Fruit fly (Drosophila melanogaster) whole organism, embryonic: ENCODE results near the gene CG4133.
A peak's percentile ranks its signal among the peaks of the same experiment; 100 is the strongest.

ENCODE experiments used
- CG10274 ChIP-seq: fragments of 200-800 bp; sonication (Bioruptor generic); optimal IDR thresholded peaks from 3 replicates; lab custom pipeline; 2017; ENCODE audit warnings: missing biosample characterization, mild to moderate bottlenecking, missing genetic modification characterization
- CG10366 ChIP-seq: fragments of 200-800 bp; sonication (Bioruptor generic); IDR thresholded peaks from 2 replicates; pipeline ENCODE4 v1.3.6; 2022; ENCODE audit warnings: missing biosample characterization, missing genetic modification characterization
- CG12942 ChIP-seq: fragments of 200-800 bp; sonication (Bioruptor generic); optimal IDR thresholded peaks from 3 replicates; lab custom pipeline; 2016; ENCODE audit warnings: missing biosample characterization, missing genetic modification characterization
- CG14014 ChIP-seq: fragments of 200-800 bp; sonication (Bioruptor generic); IDR thresholded peaks from 2 replicates; pipeline ENCODE4 v1.3.6; 2022; ENCODE audit warnings: missing biosample characterization, missing genetic modification characterization
- CG14050 ChIP-seq: fragments of 200-800 bp; sonication (Bioruptor generic); IDR thresholded peaks from 3 replicates; pipeline ENCODE4 v1.3.6; 2022; ENCODE audit warnings: missing biosample characterization, missing genetic modification characterization
- CG14667 ChIP-seq: fragments of 200-800 bp; sonication (Bioruptor generic); IDR thresholded peaks from 2 replicates; pipeline ENCODE4 v1.3.6; 2022; ENCODE audit warnings: missing biosample characterization, missing genetic modification characterization
- CG18011 ChIP-seq: fragments of 200-800 bp; sonication (Bioruptor generic); optimal IDR thresholded peaks from 2 replicates; lab custom pipeline; 2017; ENCODE audit warnings: missing biosample characterization, missing genetic modification characterization, mild to moderate bottlenecking, moderate library complexity, missing genotype
- CG18262 ChIP-seq: fragments of 200-800 bp; optimal IDR thresholded peaks from 3 replicates; lab custom pipeline; 2019; ENCODE audit warnings: missing biosample characterization, mild to moderate bottlenecking, missing genetic modification characterization, moderate library complexity
- CG2202 ChIP-seq: fragments of 200-800 bp; sonication (Bioruptor generic); optimal IDR thresholded peaks from 2 replicates; lab custom pipeline; 2018; ENCODE audit warnings: missing biosample characterization, mild to moderate bottlenecking, missing genetic modification characterization
- CG3065 ChIP-seq: fragments of 200-800 bp; sonication (Bioruptor generic); optimal IDR thresholded peaks from 2 replicates; lab custom pipeline; 2016; ENCODE audit warnings: missing biosample characterization, missing genetic modification characterization
- CG3407 ChIP-seq: fragments of 200-800 bp; sonication (Bioruptor generic); optimal IDR thresholded peaks from 2 replicates; lab custom pipeline; 2018; ENCODE audit warnings: missing biosample characterization, mild to moderate bottlenecking, missing genetic modification characterization
- CG42726 ChIP-seq: fragments of 200-800 bp; sonication (Bioruptor generic); IDR thresholded peaks from 2 replicates; pipeline ENCODE4 v1.3.6; 2022; ENCODE audit warnings: missing biosample characterization, missing genetic modification characterization; ENCODE audit not compliant: partially characterized antibody
- CG4820 ChIP-seq: fragments of 200-800 bp; sonication (Bioruptor generic); optimal IDR thresholded peaks from 3 replicates; lab custom pipeline; 2016; ENCODE audit warnings: missing biosample characterization, missing genetic modification characterization
- CG5953 ChIP-seq: fragments of 200-800 bp; sonication (Bioruptor generic); IDR thresholded peaks from 2 replicates; pipeline ENCODE4 v1.3.6; 2022; ENCODE audit warnings: missing biosample characterization, missing genetic modification characterization
- CG6654 ChIP-seq: fragments of 200-800 bp; sonication (Bioruptor generic); optimal IDR thresholded peaks from 2 replicates; lab custom pipeline; 2017; ENCODE audit warnings: missing biosample characterization, mild to moderate bottlenecking, missing genetic modification characterization
- CG6791 ChIP-seq: fragments of 200-800 bp; sonication (Bioruptor generic); IDR thresholded peaks from 3 replicates; pipeline ENCODE4 v1.3.6; 2022; ENCODE audit warnings: missing biosample characterization, missing genetic modification characterization; ENCODE audit not compliant: partially characterized antibody
- CG8944 ChIP-seq: fragments of 200-800 bp; sonication (Bioruptor generic); optimal IDR thresholded peaks from 3 replicates; lab custom pipeline; 2016; ENCODE audit warnings: missing biosample characterization, missing genetic modification characterization
- Dfd ChIP-seq, 2 experiments: fragments of >200 bp; optimal IDR thresholded peaks; 2 replicates each; lab custom pipeline; 2017; ENCODE audit warnings: missing biosample characterization in 2 of 2, missing genetic modification characterization in 2 of 2
- Dll ChIP-seq: fragments of 200-800 bp; sonication (Bioruptor generic); IDR thresholded peaks from 4 replicates; pipeline ENCODE4 v1.3.6; 2022; ENCODE audit warnings: missing biosample characterization, missing genetic modification characterization; ENCODE audit not compliant: partially characterized antibody
- E2f2 ChIP-seq: fragments of 200-800 bp; sonication (Bioruptor generic); IDR thresholded peaks from 2 replicates; pipeline ENCODE4 v1.3.6; 2022; ENCODE audit warnings: missing biosample characterization, missing genetic modification characterization
- Ets97D ChIP-seq: fragments of 200-800 bp; sonication (Bioruptor generic); optimal IDR thresholded peaks from 3 replicates; lab custom pipeline; 2016; ENCODE audit warnings: missing biosample characterization, missing genetic modification characterization
- HHEX ChIP-seq: fragments of 200-800 bp; sonication (Bioruptor generic); optimal IDR thresholded peaks from 3 replicates; lab custom pipeline; 2017; ENCODE audit warnings: missing biosample characterization, mild to moderate bottlenecking, missing genetic modification characterization, missing genetic modification reagents
- Lim3 ChIP-seq: fragments of 200-800 bp; sonication (Bioruptor generic); IDR thresholded peaks from 2 replicates; pipeline ENCODE4 v1.3.6; 2022; ENCODE audit warnings: missing biosample characterization, missing genetic modification characterization
- MBD-R2 ChIP-seq: fragments of 200-800 bp; sonication (Bioruptor generic); IDR thresholded peaks from 2 replicates; pipeline ENCODE4 v1.3.6; 2022; ENCODE audit warnings: missing biosample characterization, missing genetic modification characterization
- Mad ChIP-seq: fragments of 200-800 bp; sonication (Bioruptor generic); optimal IDR thresholded peaks from 2 replicates; lab custom pipeline; 2016; ENCODE audit warnings: missing biosample characterization, missing genetic modification characterization
- NC2α ChIP-seq: fragments of 200-800 bp; sonication (Bioruptor generic); optimal IDR thresholded peaks from 2 replicates; lab custom pipeline; 2016; ENCODE audit warnings: missing biosample characterization, missing genetic modification characterization
- Neu2 ChIP-seq: fragments of 200-800 bp; sonication (Bioruptor generic); optimal IDR thresholded peaks from 3 replicates; lab custom pipeline; 2016; ENCODE audit warnings: missing biosample characterization, missing genetic modification characterization, borderline replicate concordance
- Oaz ChIP-seq: fragments of 200-800 bp; sonication (Bioruptor generic); IDR thresholded peaks from 2 replicates; pipeline ENCODE4 v1.3.6; 2022; ENCODE audit warnings: missing biosample characterization, missing genetic modification characterization
- Rfx ChIP-seq: fragments of 200-800 bp; sonication (Bioruptor generic); IDR thresholded peaks from 2 replicates; pipeline ENCODE4 v1.3.6; 2022; ENCODE audit warnings: missing biosample characterization, missing genetic modification characterization
- Sox102F ChIP-seq: fragments of 200-800 bp; sonication (Bioruptor generic); optimal IDR thresholded peaks from 2 replicates; lab custom pipeline; 2018; ENCODE audit warnings: missing biosample characterization, mild to moderate bottlenecking, missing genetic modification characterization, moderate library complexity
- Trl ChIP-seq, 3 experiments: fragments of >200 bp in 2 of 3; fragments of 200-800 bp in 1 of 3; sonication (Bioruptor generic) in 1 of 3; optimal IDR thresholded peaks; 2 replicates in 1 of 3; 3 replicates in 2 of 3; lab custom pipeline; 2016 to 2017; ENCODE audit warnings: missing biosample characterization in 1 of 3, missing genetic modification characterization in 1 of 3
- ap ChIP-seq: fragments of 200-800 bp; sonication (Bioruptor generic); IDR thresholded peaks from 2 replicates; pipeline ENCODE4 v1.3.6; 2022; ENCODE audit warnings: missing biosample characterization, missing genetic modification characterization
- bcd ChIP-seq: fragments of 200-800 bp; sonication (Bioruptor generic); optimal IDR thresholded peaks from 2 replicates; lab custom pipeline; 2017; ENCODE audit warnings: missing biosample characterization, mild to moderate bottlenecking, missing genetic modification characterization
- bowl ChIP-seq: fragments of 200-800 bp; sonication (Bioruptor generic); IDR thresholded peaks from 2 replicates; pipeline ENCODE4 v1.3.6; 2022; ENCODE audit warnings: missing biosample characterization, missing genetic modification characterization
- cwo ChIP-seq: fragments of 200-800 bp; sonication (Bioruptor generic); optimal IDR thresholded peaks from 3 replicates; lab custom pipeline; 2017; ENCODE audit warnings: missing biosample characterization, missing genetic modification characterization, mild to moderate bottlenecking, moderate library complexity, missing genetic modification reagents
- dan ChIP-seq: fragments of 200-800 bp; sonication (Bioruptor generic); IDR thresholded peaks from 2 replicates; pipeline ENCODE4 v1.3.6; 2022; ENCODE audit warnings: missing biosample characterization, missing genetic modification characterization
- dmrt99B ChIP-seq: fragments of 200-800 bp; sonication (Bioruptor generic); optimal IDR thresholded peaks from 2 replicates; lab custom pipeline; 2018; ENCODE audit warnings: missing biosample characterization, mild to moderate bottlenecking, missing genetic modification characterization, moderate library complexity
- dysf ChIP-seq: fragments of 200-800 bp; sonication (Bioruptor generic); IDR thresholded peaks from 3 replicates; pipeline ENCODE4 v1.3.6; 2022; ENCODE audit warnings: missing biosample characterization, missing genetic modification characterization
- fd64A ChIP-seq: fragments of 200-800 bp; sonication (Bioruptor generic); optimal IDR thresholded peaks from 3 replicates; lab custom pipeline; 2018; ENCODE audit warnings: missing biosample characterization, mild to moderate bottlenecking, missing genetic modification characterization
- nerfin-2 ChIP-seq: fragments of 200-800 bp; sonication (Bioruptor generic); IDR thresholded peaks from 2 replicates; pipeline ENCODE4 v1.3.6; 2022; ENCODE audit warnings: missing biosample characterization, missing genetic modification characterization; ENCODE audit not compliant: partially characterized antibody
- pho ChIP-seq: fragments of 200-800 bp; sonication (Bioruptor generic); optimal IDR thresholded peaks from 2 replicates; lab custom pipeline; 2016; ENCODE audit warnings: missing biosample characterization, missing genetic modification characterization
- phol ChIP-seq: fragments of 200-800 bp; sonication (Bioruptor generic); optimal IDR thresholded peaks from 3 replicates; lab custom pipeline; 2018; ENCODE audit warnings: missing biosample characterization, mild to moderate bottlenecking, missing genetic modification characterization, moderate library complexity
- prd ChIP-seq, 3 experiments: fragments of >200 bp in 2 of 3; fragments of 200-800 bp in 1 of 3; sonication (Bioruptor generic) in 1 of 3; optimal IDR thresholded peaks in 2 of 3; IDR thresholded peaks in 1 of 3; 2 replicates in 2 of 3; 3 replicates in 1 of 3; pipeline versions ENCODE4 v1.3.6 to Lab custom; 2017 to 2022; ENCODE audit warnings: missing biosample characterization in 1 of 3, missing genetic modification characterization in 1 of 3
- salm ChIP-seq: fragments of 200-800 bp; sonication (Bioruptor generic); optimal IDR thresholded peaks from 2 replicates; lab custom pipeline; 2018; ENCODE audit warnings: missing biosample characterization, mild to moderate bottlenecking, missing genetic modification characterization
- sna ChIP-seq: fragments of 200-800 bp; sonication (Bioruptor generic); IDR thresholded peaks from 2 replicates; pipeline ENCODE4 v1.3.6; 2022; ENCODE audit warnings: missing biosample characterization, missing genetic modification characterization; ENCODE audit not compliant: partially characterized antibody
- so ChIP-seq: fragments of 200-800 bp; sonication (Bioruptor generic); IDR thresholded peaks from 3 replicates; pipeline ENCODE4 v1.3.6; 2022; ENCODE audit warnings: missing biosample characterization, missing genetic modification characterization
- tll ChIP-seq, 2 experiments: fragments of 200-800 bp in 1 of 2; fragments of >200 bp in 1 of 2; sonication (Bioruptor generic) in 1 of 2; optimal IDR thresholded peaks; 2 replicates each; lab custom pipeline; 2017 to 2019; ENCODE audit warnings: missing biosample characterization in 2 of 2, missing genetic modification characterization in 2 of 2, mild to moderate bottlenecking in 1 of 2, moderate library complexity in 1 of 2
- twi ChIP-seq: fragments of 200-800 bp; optimal IDR thresholded peaks from 2 replicates; lab custom pipeline; 2019; ENCODE audit warnings: missing biosample characterization, mild to moderate bottlenecking, missing genetic modification characterization, moderate library complexity

The CG4133 gene

dm6 chr2L:468745-469358 is 13.5 kb downstream of the CG4133 start (continued):
- peak; percentile 72 for TF ChIP-seq HHEX (GFP tag; lab: Kevin White, UChicago)
- TF ChIP-seq CG8944 (GFP tag; lab: Kevin White, UChicago), result peak; percentile 58
- peak; percentile 73 for TF ChIP-seq pho (GFP tag; lab: Kevin White, UChicago)
- peak; percentile 43 for TF ChIP-seq Oaz
- TF ChIP-seq CG18262, result peak; percentile 75
- TF ChIP-seq twi (tag; lab: Kevin White, UChicago), result no peak
- 0 out of 2 replicates have a peak, but pooled peaks have one; percentile 21 for TF ChIP-seq CG5953 (GFP tag; lab: Robert Waterston, UW)
- peak; percentile 43 for TF ChIP-seq NC2α (GFP tag; lab: Kevin White, UChicago)
- TF ChIP-seq salm (tag; lab: Kevin White, UChicago), result peak; percentile 42
- peak; percentile 66 for TF ChIP-seq CG10366
- TF ChIP-seq CG4820 (GFP tag; lab: Kevin White, UChicago), result peak; percentile 55
- TF ChIP-seq bcd (GFP tag; lab: Kevin White, UChicago), result peak; percentile 76
- peak; percentile 40; the same call in 1 of the 2 replicates for TF ChIP-seq bowl (GFP tag; lab: Robert Waterston, UW)
- TF ChIP-seq Trl (optimal IDR thresholded peaks at IDR 0.05; lab: Kevin White, UChicago), result no peak
- peak; percentile 57 for TF ChIP-seq Trl (GFP tag; optimal IDR thresholded peaks at IDR 0.05; lab: Kevin White, UChicago)
- no peak for TF ChIP-seq nerfin-2 (GFP tag; lab: Robert Waterston, UW)
- peak; percentile 82 for TF ChIP-seq dysf (GFP tag; lab: Robert Waterston, UW)
- no peak for TF ChIP-seq E2f2 (GFP tag; lab: Robert Waterston, UW)
- TF ChIP-seq MBD-R2 (GFP tag; lab: Robert Waterston, UW), result peak; percentile 26; the same call in 1 of the 2 replicates
- TF ChIP-seq CG3065, result no peak
- peak; percentile 76; the same call in 2 of the 3 replicates for TF ChIP-seq so (GFP tag; lab: Robert Waterston, UW)
- TF ChIP-seq CG6654 (GFP tag; lab: Kevin White, UChicago), result peak; percentile 37
- TF ChIP-seq sna, result no peak
- no peak for TF ChIP-seq prd (optimal IDR thresholded peaks at IDR 0.05; lab: Kevin White, UChicago)
- TF ChIP-seq prd (GFP tag; IDR thresholded peaks at IDR 0.05; lab: Robert Waterston, UW), result peak; percentile 82
- peak; percentile 91 for TF ChIP-seq Sox102F (GFP tag; lab: Kevin White, UChicago)
- TF ChIP-seq CG14667 (GFP tag; lab: Robert Waterston, UW), result no peak; the same call in 1 of the 2 replicates
- peak; percentile 67 for TF ChIP-seq CG3407
- no peak for TF ChIP-seq CG42726 (GFP tag; lab: Robert Waterston, UW)
- peak; percentile 45 for TF ChIP-seq CG10274 (GFP tag; lab: Kevin White, UChicago)
- no peak for TF ChIP-seq tll (GFP tag; optimal IDR thresholded peaks at IDR 0.05; lab: Kevin White, UChicago)
- no peak for TF ChIP-seq CG2202 (tag; lab: Kevin White, UChicago)
- TF ChIP-seq dmrt99B (tag; lab: Kevin White, UChicago), result peak; percentile 86
- peak; percentile 80 for TF ChIP-seq phol (tag; lab: Kevin White, UChicago)
- TF ChIP-seq Lim3 (GFP tag; lab: Robert Waterston, UW), result peak; percentile 49; the same call in 1 of the 2 replicates
- TF ChIP-seq cwo (GFP tag; lab: Kevin White, UChicago), result peak; percentile 56
- no peak for TF ChIP-seq CG6791 (GFP tag; lab: Robert Waterston, UW)
- TF ChIP-seq CG14050, result peak; percentile 76
- peak; percentile 18 for TF ChIP-seq CG18011
- peak; percentile 32 for TF ChIP-seq Ets97D (GFP tag; lab: Kevin White, UChicago)
- no peak for TF ChIP-seq Dfd (GFP tag; optimal IDR thresholded peaks at IDR 0.05; lab: Kevin White, UChicago)
- TF ChIP-seq CG12942 (GFP tag; lab: Kevin White, UChicago), result peak; percentile 69
- no peak for TF ChIP-seq dan
- peak; percentile 76 for TF ChIP-seq Rfx
- peak; percentile 73 for TF ChIP-seq ap
- TF ChIP-seq fd64A, result peak; percentile 50
- no peak for TF ChIP-seq Dll (GFP tag; lab: Robert Waterston, UW)
- peak; percentile 69 for TF ChIP-seq CG14014 (GFP tag; lab: Robert Waterston, UW)
- TF ChIP-seq Mad (GFP tag; lab: Kevin White, UChicago), result peak; percentile 27
- TF ChIP-seq Neu2 (GFP tag; lab: Kevin White, UChicago), result no peak
